Worm (Caenorhabditis elegans): ENCODE measurements around the gene ttc-17.

ttc-17 gene

ce11 chrV:8956387-8957095 is at the start of gene ttc-17:
Gene ttc-17, plus strand, starts transcription at chrV:8957045.
- TF ChIP-seq klf-2 (GFP tag; conservative IDR thresholded peaks at IDR 0.05) (no peak), ztf-29 (GFP tag; IDR thresholded peaks at IDR 0.05) (peak; percentile 69; the same call in 1 of the 2 replicates), T22C8.4 (GFP tag; IDR thresholded peaks at IDR 0.05) (0 out of 2 replicates have a peak, but pooled peaks have one; percentile 12), ref-1 (GFP tag; conservative IDR thresholded peaks at IDR 0.05) (no peak), cog-1 (tag; optimal IDR thresholded peaks at IDR 0.05) (no peak), med-1 (GFP tag; optimal IDR thresholded peaks at IDR 0.05; ENCODE audit: insufficient read depth) (no peak), tab-1 (GFP tag; IDR thresholded peaks at IDR 0.05) (no peak), flt-1 (GFP tag; IDR thresholded peaks at IDR 0.05) (no peak), ztf-23 (GFP tag; IDR thresholded peaks at IDR 0.05) (no peak)

- TF ChIP-seq klf-2 (GFP tag; conservative IDR thresholded peaks at IDR 0.05): no peak
- TF ChIP-seq T22C8.4 (GFP tag; IDR thresholded peaks at IDR 0.05): no peak
- TF ChIP-seq ref-1 (GFP tag; conservative IDR thresholded peaks at IDR 0.05): no peak
- no peak for TF ChIP-seq tab-1 (GFP tag; IDR thresholded peaks at IDR 0.05)
- no peak for TF ChIP-seq flt-1 (GFP tag; IDR thresholded peaks at IDR 0.05)
- no peak for TF ChIP-seq med-1 (GFP tag; optimal IDR thresholded peaks at IDR 0.05; ENCODE audit: insufficient read depth)
- TF ChIP-seq cog-1 (tag; optimal IDR thresholded peaks at IDR 0.05): no peak
- no peak for TF ChIP-seq ztf-23 (GFP tag; IDR thresholded peaks at IDR 0.05)
- no peak for TF ChIP-seq ztf-29 (GFP tag; IDR thresholded peaks at IDR 0.05)
Observed at ce11 chrV:8913940-8914339, 42.9 kb upstream of the ttc-17 start, which contains the start of gene mod-1. Gene mod-1, minus strand, starts transcription at chrV:8914040.

ce11 chrV:8922781-8923180 is 34.1 kb upstream of the ttc-17 start, which contains the start of gene ttr-47:
Gene ttr-47, plus strand, starts transcription at chrV:8923088.
- TF ChIP-seq ztf-29 (GFP tag; IDR thresholded peaks at IDR 0.05) (no peak), ref-1 (GFP tag; conservative IDR thresholded peaks at IDR 0.05) (no peak), T22C8.4 (GFP tag; IDR thresholded peaks at IDR 0.05) (no peak), cog-1 (tag; optimal IDR thresholded peaks at IDR 0.05) (no peak)

- TF ChIP-seq ref-1 (GFP tag; conservative IDR thresholded peaks at IDR 0.05) (no peak), tab-1 (GFP tag; IDR thresholded peaks at IDR 0.05) (no peak), ztf-29 (GFP tag; IDR thresholded peaks at IDR 0.05) (no peak), klf-2 (GFP tag; conservative IDR thresholded peaks at IDR 0.05) (no peak), med-1 (GFP tag; optimal IDR thresholded peaks at IDR 0.05; ENCODE audit: insufficient read depth) (no peak), cog-1 (tag; optimal IDR thresholded peaks at IDR 0.05) (no peak)
Observed at ce11 chrV:8927715-8928114, 29.1 kb upstream of the ttc-17 start.

DNA sequence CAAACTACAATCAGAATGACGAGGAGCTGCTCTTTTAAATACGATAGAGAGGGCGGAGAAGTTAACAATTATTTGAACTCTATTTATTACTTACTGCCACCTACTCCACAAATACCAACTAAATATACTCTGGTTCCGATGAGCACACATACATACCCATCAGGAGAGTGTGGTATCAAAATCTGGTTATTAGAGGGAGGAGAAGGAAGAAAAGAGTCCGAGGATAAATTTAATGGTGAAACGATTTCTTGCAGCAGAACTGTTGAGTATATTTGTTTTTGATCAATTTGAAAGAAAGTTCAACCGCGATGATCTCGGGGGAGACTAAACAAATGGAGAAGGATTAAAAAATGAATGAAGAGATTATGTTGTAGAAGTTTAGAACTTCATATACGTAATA is 27.9 kb upstream of the ttc-17 start, which contains the start of gene H14N18.4:
TSS of gene H14N18.4 (minus strand) at position 12 of the 400 bp plus-strand sequence.
- TF ChIP-seq med-1 (GFP tag; optimal IDR thresholded peaks at IDR 0.05; ENCODE audit: insufficient read depth): no peak
- TF ChIP-seq ztf-23 (GFP tag; IDR thresholded peaks at IDR 0.05): no peak
- TF ChIP-seq tab-1 (GFP tag; IDR thresholded peaks at IDR 0.05): no peak
- TF ChIP-seq cog-1 (tag; optimal IDR thresholded peaks at IDR 0.05): no peak
- TF ChIP-seq ztf-29 (GFP tag; IDR thresholded peaks at IDR 0.05): no peak
- TF ChIP-seq klf-2 (GFP tag; conservative IDR thresholded peaks at IDR 0.05): no peak
- no peak for TF ChIP-seq ref-1 (GFP tag; conservative IDR thresholded peaks at IDR 0.05)
- no peak for TF ChIP-seq T22C8.4 (GFP tag; IDR thresholded peaks at IDR 0.05)
- TF ChIP-seq flt-1 (GFP tag; IDR thresholded peaks at IDR 0.05): no peak

DNA sequence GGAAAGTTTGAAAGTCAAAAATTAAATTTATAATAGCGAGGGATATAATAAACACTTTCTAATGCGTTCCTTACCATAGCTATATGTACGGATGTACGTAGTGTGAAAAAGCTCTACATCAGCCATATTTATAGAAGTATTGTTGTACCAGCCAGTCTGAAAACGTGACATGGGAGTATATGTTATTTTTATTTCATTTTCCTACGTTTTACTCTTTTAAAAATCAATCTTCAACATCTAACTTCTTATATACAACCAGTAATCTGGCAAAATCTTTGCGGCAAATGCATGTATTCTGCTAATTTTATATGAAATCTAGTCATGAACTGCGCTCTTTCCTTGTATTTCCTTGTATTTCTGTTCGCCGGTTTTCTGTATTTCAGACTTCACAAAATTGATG is 24.5 kb upstream of the ttc-17 start, which contains the start of gene H14N18.2:
TSS of gene H14N18.2 (plus strand) at position 301 of the 400 bp plus-strand sequence.
- TF ChIP-seq cog-1 (tag; optimal IDR thresholded peaks at IDR 0.05) (no peak), T22C8.4 (GFP tag; IDR thresholded peaks at IDR 0.05) (no peak), med-1 (GFP tag; optimal IDR thresholded peaks at IDR 0.05; ENCODE audit: insufficient read depth) (no peak), flt-1 (GFP tag; IDR thresholded peaks at IDR 0.05) (no peak), klf-2 (GFP tag; conservative IDR thresholded peaks at IDR 0.05) (no peak), ref-1 (GFP tag; conservative IDR thresholded peaks at IDR 0.05) (no peak), tab-1 (GFP tag; IDR thresholded peaks at IDR 0.05) (no peak), ztf-23 (GFP tag; IDR thresholded peaks at IDR 0.05) (no peak), ztf-29 (GFP tag; IDR thresholded peaks at IDR 0.05) (no peak)

- TF ChIP-seq cog-1 (tag; optimal IDR thresholded peaks at IDR 0.05) (no peak), ztf-23 (GFP tag; IDR thresholded peaks at IDR 0.05) (no peak), tab-1 (GFP tag; IDR thresholded peaks at IDR 0.05) (no peak), med-1 (GFP tag; optimal IDR thresholded peaks at IDR 0.05; ENCODE audit: insufficient read depth) (no peak)
Observed at ce11 chrV:8934264-8934663, 22.6 kb upstream of the ttc-17 start.

DNA sequence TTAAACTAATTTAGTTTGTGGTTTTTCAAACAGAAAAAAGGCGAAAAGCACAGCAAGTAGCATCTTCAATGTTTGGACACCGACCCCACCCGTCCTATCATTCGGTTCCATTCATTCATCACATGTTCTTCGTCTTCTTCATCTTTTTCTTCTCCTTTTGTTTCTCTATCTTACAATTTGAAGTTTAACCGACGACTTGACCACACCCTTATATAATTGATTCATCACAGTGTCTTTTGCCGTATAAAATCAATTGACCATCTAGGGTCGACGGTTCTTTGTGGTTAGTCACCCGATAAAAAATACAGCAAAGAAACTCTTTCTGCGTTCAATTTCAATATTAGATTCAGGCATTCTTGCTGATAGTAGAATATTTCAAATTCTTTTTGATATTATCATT is 21.7 kb upstream of the ttc-17 start:
- TF ChIP-seq klf-2 (GFP tag; conservative IDR thresholded peaks at IDR 0.05) (no peak), flt-1 (GFP tag; IDR thresholded peaks at IDR 0.05) (no peak), ztf-29 (GFP tag; IDR thresholded peaks at IDR 0.05) (no peak)

DNA sequence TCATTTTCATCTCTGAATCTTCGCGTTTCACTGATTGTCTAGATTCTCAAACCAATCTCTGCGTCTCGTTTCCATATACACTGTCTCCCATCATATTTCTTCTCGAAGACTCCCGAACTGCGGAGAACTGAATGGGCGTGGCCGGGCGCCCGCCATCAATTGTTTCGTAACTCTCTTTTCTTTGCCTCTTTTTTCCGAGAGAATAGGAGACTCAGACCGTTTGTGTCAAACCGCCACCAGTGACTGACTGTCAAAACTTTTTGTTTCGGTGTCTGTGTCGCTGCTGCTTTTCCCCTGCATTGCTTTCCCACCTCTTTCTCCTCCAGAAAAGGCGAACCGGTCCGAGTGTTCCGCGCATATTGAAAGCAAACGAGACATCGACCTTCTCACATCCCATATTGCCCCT is 20.7 kb upstream of the ttc-17 start, which contains the start of gene unc-23:
TSS of gene unc-23 (plus strand) at position 176 of the 406 bp plus-strand sequence.
- TF ChIP-seq med-1 (GFP tag; optimal IDR thresholded peaks at IDR 0.05; ENCODE audit: insufficient read depth): no peak
- TF ChIP-seq klf-2 (GFP tag; conservative IDR thresholded peaks at IDR 0.05): 0 out of 2 replicates have a peak, but pooled peaks have one; percentile 7
- TF ChIP-seq T22C8.4 (GFP tag; IDR thresholded peaks at IDR 0.05): no peak

DNA sequence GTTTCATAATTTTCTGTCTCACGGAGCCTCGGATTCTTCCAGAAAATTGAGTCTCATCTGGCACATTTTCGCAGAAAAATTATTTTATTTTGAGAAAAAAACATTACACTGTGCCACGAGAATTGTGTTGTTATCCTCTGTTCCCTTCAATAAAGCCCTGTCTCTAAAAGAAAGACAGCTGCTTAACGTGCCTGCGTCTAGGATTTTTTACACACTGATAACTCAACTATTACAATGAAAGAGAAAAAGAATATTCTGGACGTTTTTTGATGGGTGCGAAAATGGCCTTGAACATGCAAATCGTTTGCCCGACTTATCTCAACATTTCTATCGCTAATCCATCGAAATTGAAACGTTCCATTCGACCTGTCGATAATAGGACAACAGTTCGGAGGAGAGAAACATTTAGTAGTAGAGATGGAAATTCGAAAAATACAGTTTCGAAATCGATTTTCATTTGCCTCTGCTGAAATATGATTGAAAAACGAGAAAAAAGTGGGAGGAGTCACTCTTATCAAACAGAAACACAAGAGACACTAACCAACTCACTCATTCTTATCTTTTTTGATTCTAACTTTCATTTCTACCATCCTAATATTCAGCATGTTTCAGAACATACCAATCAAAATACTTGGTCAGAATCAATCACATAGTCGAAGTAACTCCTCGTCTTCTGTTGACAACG is 19.9 kb upstream of the ttc-17 start:
- TF ChIP-seq ref-1 (GFP tag; conservative IDR thresholded peaks at IDR 0.05): no peak
- no peak for TF ChIP-seq cog-1 (tag; optimal IDR thresholded peaks at IDR 0.05)
- no peak for TF ChIP-seq ztf-29 (GFP tag; IDR thresholded peaks at IDR 0.05)
- no peak for TF ChIP-seq T22C8.4 (GFP tag; IDR thresholded peaks at IDR 0.05)
- TF ChIP-seq ztf-23 (GFP tag; IDR thresholded peaks at IDR 0.05): no peak
- no peak for TF ChIP-seq klf-2 (GFP tag; conservative IDR thresholded peaks at IDR 0.05)
- TF ChIP-seq med-1 (GFP tag; optimal IDR thresholded peaks at IDR 0.05; ENCODE audit: insufficient read depth): no peak
- no peak for TF ChIP-seq flt-1 (GFP tag; IDR thresholded peaks at IDR 0.05)
- no peak for TF ChIP-seq tab-1 (GFP tag; IDR thresholded peaks at IDR 0.05)

Data from whole organism, midembryonic.